Fruit fly (Drosophila melanogaster): ENCODE measurements around the gene Sirt1.

Gene Sirt1

dm6 chr2L:13203437-13204137, 38.2 kb downstream of the Sirt1 start, which contains the start of gene Pect (continued):
- TF ChIP-seq jing (GFP tag; optimal IDR thresholded peaks at IDR 0.05) (no peak), ash1 (GFP tag; optimal IDR thresholded peaks at IDR 0.05) (no peak), jigr1 (GFP tag; IDR thresholded peaks at IDR 0.05) (no peak), TFAM (GFP tag; optimal IDR thresholded peaks at IDR 0.05) (no peak), CG17186 (GFP tag; optimal IDR thresholded peaks at IDR 0.05) (peak; percentile 11), Doc2 (GFP tag; IDR thresholded peaks at IDR 0.05) (no peak), CG2678 (tag; optimal IDR thresholded peaks at IDR 0.05) (no peak), CG32767 (GFP tag; IDR thresholded peaks at IDR 0.05) (no peak), Ravus (GFP tag; IDR thresholded peaks at IDR 0.05) (no peak), prd (optimal IDR thresholded peaks at IDR 0.05) (no peak), prd (GFP tag; IDR thresholded peaks at IDR 0.05) (no peak), HLH3B (GFP tag; IDR thresholded peaks at IDR 0.05) (no peak; the same call in 1 of the 2 replicates), unpg (GFP tag; optimal IDR thresholded peaks at IDR 0.05) (no peak), nerfin-1 (tag; optimal IDR thresholded peaks at IDR 0.05) (no peak), luna (GFP tag; optimal IDR thresholded peaks at IDR 0.05) (no peak), org-1 (GFP tag; optimal IDR thresholded peaks at IDR 0.05) (no peak), CG4360 (GFP tag; IDR thresholded peaks at IDR 0.05) (no peak), CG15514 (GFP tag; optimal IDR thresholded peaks at IDR 0.05) (peak; percentile 98), sc (optimal IDR thresholded peaks at IDR 0.05) (no peak), sc (GFP tag; optimal IDR thresholded peaks at IDR 0.05) (no peak), CG6791 (GFP tag; IDR thresholded peaks at IDR 0.05; ENCODE audit: partially characterized antibody) (no peak), CG17912 (GFP tag; optimal IDR thresholded peaks at IDR 0.05) (no peak), az2 (GFP tag; optimal IDR thresholded peaks at IDR 0.05) (no peak), CG3163 (GFP tag; optimal IDR thresholded peaks at IDR 0.05) (no peak), bigmax (GFP tag; optimal IDR thresholded peaks at IDR 0.05) (no peak), E2f1 (GFP tag; IDR thresholded peaks at IDR 0.05) (peak; percentile 54; the same call in 1 of the 2 replicates), pnt (GFP tag; optimal IDR thresholded peaks at IDR 0.05) (no peak), CG16813 (GFP tag; IDR thresholded peaks at IDR 0.05; ENCODE audit: partially characterized antibody) (peak; percentile 53), CG18476 (GFP tag; optimal IDR thresholded peaks at IDR 0.05) (peak; percentile 19), sens (GFP tag) (peak; percentile 6), twi (tag; optimal IDR thresholded peaks at IDR 0.05) (no peak), h (optimal IDR thresholded peaks at IDR 0.05) (no peak), Mrtf (GFP tag; IDR thresholded peaks at IDR 0.05) (no peak), CG6854 (GFP tag; optimal IDR thresholded peaks at IDR 0.05) (no peak), Deaf1 (tag; optimal IDR thresholded peaks at IDR 0.05) (peak; percentile 95), Bgb (GFP tag; IDR thresholded peaks at IDR 0.05; ENCODE audit: partially characterized antibody) (peak; percentile 65; the same call in 1 of the 2 replicates), YL-1 (GFP tag; optimal IDR thresholded peaks at IDR 0.05) (no peak), CG14860 (GFP tag; IDR thresholded peaks at IDR 0.05; ENCODE audit: partially characterized antibody) (no peak), aop (GFP tag; IDR thresholded peaks at IDR 0.05) (no peak), dimm (GFP tag; IDR thresholded peaks at IDR 0.05) (no peak), CG9437 (GFP tag; optimal IDR thresholded peaks at IDR 0.05) (no peak), CG17385 (GFP tag; optimal IDR thresholded peaks at IDR 0.05) (peak; percentile 5), Ets97D (GFP tag; optimal IDR thresholded peaks at IDR 0.05) (no peak), seq (GFP tag; IDR thresholded peaks at IDR 0.05) (peak; percentile 44; the same call in 1 of the 2 replicates), mld (GFP tag; IDR thresholded peaks at IDR 0.05; ENCODE audit: partially characterized antibody) (no peak), CG8765 (GFP tag; IDR thresholded peaks at IDR 0.05) (no peak), dan (GFP tag; IDR thresholded peaks at IDR 0.05) (no peak), cato (GFP tag; optimal IDR thresholded peaks at IDR 0.05; ENCODE audit: borderline replicate concordance) (no peak), klu (GFP tag; IDR thresholded peaks at IDR 0.05) (no peak), maf-S (GFP tag; optimal IDR thresholded peaks at IDR 0.05) (no peak), CG7357 (GFP tag; IDR thresholded peaks at IDR 0.05) (no peak), CG8944 (GFP tag; optimal IDR thresholded peaks at IDR 0.05) (no peak)

All from whole organism, embryonic.